Worm (Caenorhabditis elegans) whole organism, L1 larva: Measurements from ENCODE around the gene T02B11.9.

ENCODE experiments used
- ceh-88 ChIP-seq: fragments of 200-800 bp; sonication (Bioruptor generic); IDR thresholded peaks from 2 replicates; pipeline ENCODE4 v1.3.6; 2022; ENCODE audit warnings: missing genetic modification characterization, missing compliant biosample characterization
- fkh-10 ChIP-seq: sonication (generic microtip); optimal IDR thresholded peaks from 2 replicates; lab custom pipeline; 2017; ENCODE audit warnings: missing biosample characterization, missing genetic modification reagents, missing genetic modification characterization
- nhr-11 ChIP-seq: fragments of 150-350 bp; optimal IDR thresholded peaks from 2 replicates; lab custom pipeline; 2014; ENCODE audit warnings: missing biosample characterization, missing genetic modification characterization
- nhr-77 ChIP-seq: fragments of 150-350 bp; optimal IDR thresholded peaks from 2 replicates; lab custom pipeline; 2014; ENCODE audit warnings: missing biosample characterization, missing genetic modification characterization
- unc-98 ChIP-seq: fragments of 200-800 bp; sonication (Bioruptor generic); IDR thresholded peaks from 2 replicates; pipeline ENCODE4 v1.3.6; 2022; ENCODE audit warnings: missing genetic modification characterization, missing compliant biosample characterization

ce11 chrV:847521-847920, 28.5 kb upstream of the T02B11.9 start, which contains the start of gene srbc-13:
- no peak for TF ChIP-seq ceh-88
- no peak for TF ChIP-seq fkh-10 (GFP tag; lab: Kevin White, UChicago)
- TF ChIP-seq nhr-77 (tag; lab: Kevin White, UChicago), result no peak
- TF ChIP-seq nhr-11, result no peak
- no peak for TF ChIP-seq unc-98
